Fruit fly (Drosophila melanogaster) whole organism, prepupa: Measurements from ENCODE around the gene CG18265.

Experiments used
- CG3032 ChIP-seq: fragments of 200-800 bp; optimal IDR thresholded peaks from 2 replicates; lab custom pipeline; 2019; ENCODE audit warnings: missing biosample characterization, mild to moderate bottlenecking, missing genetic modification characterization, moderate library complexity
- CG9139 ChIP-seq: fragments of 200-800 bp; sonication (Bioruptor generic); optimal IDR thresholded peaks from 3 replicates; lab custom pipeline; 2017; ENCODE audit warnings: missing biosample characterization, mild to moderate bottlenecking, missing genetic modification characterization
- Hr38 ChIP-seq: sonication (Bioruptor generic); optimal IDR thresholded peaks from 2 replicates; lab custom pipeline; 2016; ENCODE audit warnings: missing biosample characterization, missing genetic modification characterization
- fd59A ChIP-seq: fragments of 200-800 bp; sonication (Bioruptor generic); optimal IDR thresholded peaks from 2 replicates; lab custom pipeline; 2017; ENCODE audit warnings: missing biosample characterization, mild to moderate bottlenecking, missing genetic modification characterization, missing genetic modification reagents
- fkh ChIP-seq: fragments of 200-800 bp; sonication (Bioruptor generic); optimal IDR thresholded peaks from 3 replicates; lab custom pipeline; 2017; ENCODE audit warnings: missing biosample characterization, mild to moderate bottlenecking, missing genetic modification characterization, moderate library complexity

dm6 chr3L:17486130-17486529 lies 46.9 kb downstream of the CG18265 start, which contains the start of gene CG6333:
- TF ChIP-seq fd59A (GFP tag; lab: Kevin White, UChicago) (no peak), CG3032 (tag; lab: Kevin White, UChicago) (no peak), CG9139 (GFP tag; lab: Kevin White, UChicago) (no peak), Hr38 (GFP tag; lab: Kevin White, UChicago) (no peak), fkh (GFP tag; lab: Kevin White, UChicago) (no peak)
